Worm (Caenorhabditis elegans) whole organism, young adult: Measurements from ENCODE around the gene gfrp-1.

Experiments
- B0035.1 ChIP-seq: sonication (generic microtip); optimal IDR thresholded peaks from 2 replicates; lab custom pipeline; 2016; ENCODE audit warnings: missing genetic modification characterization, mild to moderate bottlenecking, missing compliant biosample characterization, missing genotype, missing genetic modification reagents
- F22D6.2 ChIP-seq: sonication (generic microtip); optimal IDR thresholded peaks from 2 replicates; lab custom pipeline; 2016; ENCODE audit warnings: mild to moderate bottlenecking, missing genetic modification characterization, missing compliant biosample characterization
- F37B4.10 ChIP-seq: fragments of 200-800 bp; sonication (Bioruptor generic); IDR thresholded peaks from 2 replicates; pipeline ENCODE4 v1.3.6; 2022; ENCODE audit warnings: missing genetic modification characterization, missing compliant biosample characterization
- F52B5.7 ChIP-seq: sonication (generic microtip); optimal IDR thresholded peaks from 2 replicates; lab custom pipeline; 2016; ENCODE audit warnings: mild to moderate bottlenecking, missing genetic modification characterization, missing compliant biosample characterization
- F57A8.1 ChIP-seq: fragments of 200-800 bp; sonication (Bioruptor generic); optimal IDR thresholded peaks from 2 replicates; lab custom pipeline; 2018; ENCODE audit warnings: mild to moderate bottlenecking, missing genetic modification characterization, moderate library complexity, missing compliant biosample characterization
- K11D2.4 ChIP-seq: fragments of 200-800 bp; sonication (Bioruptor generic); IDR thresholded peaks from 2 replicates; pipeline ENCODE4 v1.3.6; 2022; ENCODE audit warnings: missing genetic modification reagents, missing genetic modification characterization, missing compliant biosample characterization
- K12H6.12 ChIP-seq: fragments of 200-800 bp; sonication (Bioruptor generic); optimal IDR thresholded peaks from 2 replicates; lab custom pipeline; 2018; ENCODE audit warnings: mild to moderate bottlenecking, missing genetic modification characterization, missing compliant biosample characterization
- Y56A3A.18 ChIP-seq: fragments of 200-800 bp; sonication (Bioruptor generic); IDR thresholded peaks from 2 replicates; pipeline ENCODE4 v1.3.6; 2022; ENCODE audit warnings: missing genetic modification reagents, missing genetic modification characterization, missing compliant biosample characterization
- ZK185.1 ChIP-seq: sonication (generic microtip); optimal IDR thresholded peaks from 2 replicates; lab custom pipeline; 2016; ENCODE audit warnings: mild to moderate bottlenecking, missing genetic modification characterization, missing compliant biosample characterization; ENCODE audit not compliant: poor library complexity, severe bottlenecking
- akir-1 ChIP-seq: fragments of 200-800 bp; sonication (Bioruptor generic); optimal IDR thresholded peaks from 2 replicates; lab custom pipeline; 2018; ENCODE audit warnings: mild to moderate bottlenecking, missing genetic modification characterization, moderate library complexity, missing compliant biosample characterization
- ama-1 ChIP-seq, 3 experiments: fragments of 150-350 bp in 1 of 3; sonication (generic microtip) in 2 of 3; optimal IDR thresholded peaks; 2 replicates each; lab custom pipeline; 2014 to 2018; ENCODE audit warnings: missing biosample characterization in 2 of 3, missing genetic modification characterization in 2 of 3, missing genetic modification reagents in 2 of 3
- aptf-3 ChIP-seq: fragments of 200-800 bp; sonication (Bioruptor generic); IDR thresholded peaks from 2 replicates; pipeline ENCODE4 v1.3.6; 2022; ENCODE audit warnings: missing genetic modification characterization, missing compliant biosample characterization
- attf-6 ChIP-seq: fragments of 200-800 bp; sonication (Bioruptor generic); IDR thresholded peaks from 2 replicates; pipeline ENCODE4 v1.3.6; 2022; ENCODE audit warnings: missing genetic modification reagents, missing genetic modification characterization, missing compliant biosample characterization
- ceh-100 ChIP-seq: fragments of 200-800 bp; sonication (Bioruptor generic); IDR thresholded peaks from 2 replicates; pipeline ENCODE4 v1.3.6; 2022; ENCODE audit warnings: missing genetic modification reagents, missing genetic modification characterization, missing compliant biosample characterization
- ceh-27 ChIP-seq: fragments of 200-800 bp; sonication (Bioruptor generic); optimal IDR thresholded peaks from 2 replicates; lab custom pipeline; 2018; ENCODE audit warnings: mild to moderate bottlenecking, missing genetic modification characterization, moderate library complexity, missing compliant biosample characterization
- chd-7 ChIP-seq: sonication (generic microtip); optimal IDR thresholded peaks from 2 replicates; lab custom pipeline; 2016; ENCODE audit warnings: mild to moderate bottlenecking, missing genetic modification characterization, moderate library complexity, missing compliant biosample characterization
- die-1 ChIP-seq: sonication (generic microtip); optimal IDR thresholded peaks from 2 replicates; lab custom pipeline; 2016; ENCODE audit warnings: missing genotype, mild to moderate bottlenecking, missing genetic modification characterization, missing compliant biosample characterization
- efl-1 ChIP-seq: fragments of 150-350 bp; optimal IDR thresholded peaks from 2 replicates; lab custom pipeline; 2014; ENCODE audit warnings: missing biosample characterization, missing genetic modification reagents, missing genetic modification characterization
- egrh-3 ChIP-seq: fragments of 200-800 bp; sonication (Bioruptor generic); IDR thresholded peaks from 2 replicates; pipeline ENCODE4 v1.3.6; 2022; ENCODE audit warnings: missing genetic modification reagents, missing genetic modification characterization, missing compliant biosample characterization
- hlh-26 ChIP-seq: fragments of 200-800 bp; sonication (Bioruptor generic); conservative IDR thresholded peaks from 2 replicates; pipeline ENCODE4 v1.3.6; 2022; ENCODE audit warnings: missing genetic modification reagents, missing genetic modification characterization, missing compliant biosample characterization
- hmg-1.2 ChIP-seq: fragments of 200-800 bp; sonication (Bioruptor generic); IDR thresholded peaks from 2 replicates; pipeline ENCODE4 v1.3.6; 2022; ENCODE audit warnings: missing genetic modification reagents, missing genetic modification characterization, missing compliant biosample characterization
- hrde-1 ChIP-seq: sonication (generic microtip); optimal IDR thresholded peaks from 2 replicates; lab custom pipeline; 2016; ENCODE audit warnings: missing genetic modification characterization, mild to moderate bottlenecking, missing compliant biosample characterization, moderate library complexity, missing genotype, missing genetic modification reagents, borderline replicate concordance
- hsf-1 ChIP-seq: fragments of 200-800 bp; sonication (Bioruptor generic); IDR thresholded peaks from 2 replicates; pipeline ENCODE4 v1.3.6; 2022; ENCODE audit warnings: missing genetic modification reagents, missing genetic modification characterization, missing compliant biosample characterization
- lsl-1 ChIP-seq: fragments of 200-800 bp; sonication (Bioruptor generic); optimal IDR thresholded peaks from 2 replicates; lab custom pipeline; 2018; ENCODE audit warnings: mild to moderate bottlenecking, missing genetic modification characterization, moderate library complexity, missing compliant biosample characterization
- madf-10 ChIP-seq: sonication (generic microtip); optimal IDR thresholded peaks from 2 replicates; lab custom pipeline; 2016; ENCODE audit warnings: mild to moderate bottlenecking, missing genetic modification characterization, missing compliant biosample characterization
- mxl-1 ChIP-seq: sonication (generic microtip); optimal IDR thresholded peaks from 2 replicates; lab custom pipeline; 2016; ENCODE audit warnings: missing genetic modification characterization, missing compliant biosample characterization
- nfya-1 ChIP-seq: sonication (generic microtip); optimal IDR thresholded peaks from 2 replicates; lab custom pipeline; 2017; ENCODE audit warnings: antibody characterized with exemption, missing compliant biosample characterization, missing genetic modification characterization, borderline replicate concordance; ENCODE audit not compliant: insufficient read depth
- pha-4 ChIP-seq: fragments of 150-350 bp; sonication (generic microtip); optimal IDR thresholded peaks from 2 replicates; lab custom pipeline; 2014; ENCODE audit warnings: missing biosample characterization, missing genetic modification reagents, missing genetic modification characterization
- tbx-9 ChIP-seq: sonication (generic microtip); optimal IDR thresholded peaks from 2 replicates; lab custom pipeline; 2016; ENCODE audit warnings: borderline replicate concordance, missing genetic modification characterization, inconsistent platforms, missing compliant biosample characterization
- tlf-1 ChIP-seq: fragments of 200-800 bp; sonication (Bioruptor generic); optimal IDR thresholded peaks from 2 replicates; lab custom pipeline; 2018; ENCODE audit warnings: mild to moderate bottlenecking, missing genetic modification characterization, missing compliant biosample characterization
- zfh-2 ChIP-seq: fragments of 200-800 bp; sonication (Bioruptor generic); conservative IDR thresholded peaks from 2 replicates; pipeline ENCODE4 v1.3.6; 2022; ENCODE audit warnings: missing genetic modification reagents, missing genetic modification characterization, missing compliant biosample characterization

The gfrp-1 gene

ce11 chrIV:171036-171435 is 32.4 kb upstream of the gfrp-1 start:
- TF ChIP-seq F52B5.7 (tag; lab: Kevin White, UChicago) (no peak), efl-1 (peak; percentile 39), die-1 (tag; lab: Kevin White, UChicago) (no peak), K11D2.4 (GFP tag; lab: Robert Waterston, UW) (no peak), hlh-26 (GFP tag; lab: Robert Waterston, UW) (no peak), madf-10 (tag; lab: Kevin White, UChicago) (no peak), K12H6.12 (tag; lab: Kevin White, UChicago) (no peak), ZK185.1 (no peak), hsf-1 (GFP tag; lab: Robert Waterston, UW) (no peak), zfh-2 (GFP tag; lab: Robert Waterston, UW) (0 out of 2 replicates have a peak, but pooled peaks have one; percentile 14)

- no peak for TF ChIP-seq hmg-1.2
- TF ChIP-seq akir-1 (GFP tag; lab: Kevin White, UChicago), result no peak
- TF ChIP-seq F57A8.1 (GFP tag; lab: Kevin White, UChicago), result no peak
- no peak for TF ChIP-seq aptf-3 (GFP tag; lab: Robert Waterston, UW)
- TF ChIP-seq F22D6.2 (tag; lab: Kevin White, UChicago), result no peak
- TF ChIP-seq, all 124 proteins: peak for 0
Observed at ce11 chrIV:172990-173389, 30.4 kb upstream of the gfrp-1 start.

ce11 chrIV:174115-174514 is 29.3 kb upstream of the gfrp-1 start:
- TF ChIP-seq ama-1 (optimal IDR thresholded peaks at IDR 0.05; lab: Kevin White, UChicago) (no peak), ama-1 (GFP tag; optimal IDR thresholded peaks at IDR 0.05; lab: Kevin White, UChicago) (no peak), F57A8.1 (GFP tag; lab: Kevin White, UChicago) (no peak), ceh-100 (GFP tag; lab: Robert Waterston, UW) (no peak), B0035.1 (tag; lab: Kevin White, UChicago) (no peak)
- TF ChIP-seq, all 124 proteins: peak for 0

- TF ChIP-seq hrde-1 (no peak), egrh-3 (peak; percentile 78; the same call in 1 of the 2 replicates), ceh-27 (GFP tag; lab: Kevin White, UChicago) (peak; percentile 34), ama-1 (optimal IDR thresholded peaks at IDR 0.05; lab: Kevin White, UChicago) (no peak), ama-1 (GFP tag; optimal IDR thresholded peaks at IDR 0.05; lab: Kevin White, UChicago) (no peak), zfh-2 (GFP tag; lab: Robert Waterston, UW) (peak; percentile 75)
- TF ChIP-seq, all 124 proteins: peak for 3
Observed at ce11 chrIV:175698-176097, 27.7 kb upstream of the gfrp-1 start.

- TF ChIP-seq chd-7 (tag; lab: Kevin White, UChicago) (no peak), tlf-1 (GFP tag; lab: Kevin White, UChicago) (no peak), F37B4.10 (GFP tag; lab: Robert Waterston, UW) (no peak), attf-6 (no peak)
- TF ChIP-seq, all 124 proteins: peak for 0
Observed at ce11 chrIV:177487-177886, 25.9 kb upstream of the gfrp-1 start.

ce11 chrIV:178696-179095 is 24.7 kb upstream of the gfrp-1 start, which contains the start of gene tcl-2:
TSS of gene tcl-2 (plus strand) at chrIV:179083.
- no peak for TF ChIP-seq lsl-1
- TF ChIP-seq tbx-9 (tag; lab: Kevin White, UChicago), result no peak
- TF ChIP-seq mxl-1 (tag; lab: Kevin White, UChicago), result no peak
- TF ChIP-seq nfya-1 (tag; lab: Kevin White, UChicago), result no peak
- TF ChIP-seq attf-6, result no peak
- no peak for TF ChIP-seq pha-4
- TF ChIP-seq Y56A3A.18 (GFP tag; lab: Robert Waterston, UW), result no peak
- TF ChIP-seq, all 124 proteins: peak for 0
